Fruit fly (Drosophila melanogaster) whole organism, wandering third instar larva: Measurements from ENCODE around the gene sip3.

Experiments
- Abd-B ChIP-seq: fragments of >200 bp; optimal IDR thresholded peaks from 2 replicates; lab custom pipeline; 2017; ENCODE audit warnings: missing biosample characterization, missing genetic modification characterization
- CG32264 ChIP-seq: fragments of 200-800 bp; sonication (Bioruptor generic); optimal IDR thresholded peaks from 2 replicates; lab custom pipeline; 2016; ENCODE audit warnings: missing biosample characterization, missing genetic modification characterization
- CrebA ChIP-seq: fragments of 200-800 bp; sonication (Bioruptor generic); optimal IDR thresholded peaks from 2 replicates; lab custom pipeline; 2016; ENCODE audit warnings: missing biosample characterization, mild to moderate bottlenecking, missing genetic modification characterization, borderline replicate concordance
- Dfd ChIP-seq: fragments of >200 bp; optimal IDR thresholded peaks from 2 replicates; lab custom pipeline; 2017; ENCODE audit warnings: missing biosample characterization, missing genetic modification characterization
- Dif ChIP-seq: fragments of 200-275, 200-300 bp; sonication (Bioruptor generic); optimal IDR thresholded peaks from 2 replicates; lab custom pipeline; 2018; ENCODE audit warnings: missing biosample characterization, missing genetic modification characterization; ENCODE audit not compliant: partially characterized antibody
- HLH106 ChIP-seq: fragments of 200-800 bp; optimal IDR thresholded peaks from 3 replicates; lab custom pipeline; 2019; ENCODE audit warnings: missing biosample characterization, mild to moderate bottlenecking, missing genetic modification characterization, moderate library complexity
- Hr78 ChIP-seq: fragments of >200 bp; optimal IDR thresholded peaks from 2 replicates; lab custom pipeline; 2017; ENCODE audit warnings: missing biosample characterization, missing genetic modification characterization
- Hr83 ChIP-seq: fragments of 200-300 bp; sonication (Bioruptor generic); optimal IDR thresholded peaks from 2 replicates; lab custom pipeline; 2016; ENCODE audit warnings: missing biosample characterization, mild to moderate bottlenecking, missing genetic modification characterization, moderate library complexity; ENCODE audit not compliant: poor library complexity, severe bottlenecking
- Jra ChIP-seq: sonication (Bioruptor generic); optimal IDR thresholded peaks from 2 replicates; lab custom pipeline; 2016; ENCODE audit warnings: missing biosample characterization, missing genetic modification characterization
- Myc ChIP-seq: fragments of >200 bp; optimal IDR thresholded peaks from 2 replicates; lab custom pipeline; 2017
- N ChIP-seq: fragments of >200 bp; optimal IDR thresholded peaks from 2 replicates; lab custom pipeline; 2018; ENCODE audit warnings: missing biosample characterization, missing external identifiers, missing genetic modification characterization
- Rel ChIP-seq, 2 experiments: fragments of 200-800 bp; sonication (Bioruptor generic) in 1 of 2; optimal IDR thresholded peaks; 2 replicates in 1 of 2; 3 replicates in 1 of 2; lab custom pipeline; 2016 to 2019; ENCODE audit warnings: mild to moderate bottlenecking in 2 of 2, missing biosample characterization in 2 of 2, missing genetic modification characterization in 2 of 2, moderate library complexity in 1 of 2
- Vsx2 ChIP-seq: fragments of 200-300, 225-300 bp; sonication (Bioruptor generic); optimal IDR thresholded peaks from 2 replicates; lab custom pipeline; 2018; ENCODE audit warnings: missing biosample characterization, missing genetic modification characterization; ENCODE audit not compliant: partially characterized antibody
- br ChIP-seq: fragments of 200-800 bp; sonication (Bioruptor generic); optimal IDR thresholded peaks from 2 replicates; lab custom pipeline; 2016; ENCODE audit warnings: missing biosample characterization, missing genetic modification characterization
- brk ChIP-seq: fragments of 200-800 bp; sonication (Bioruptor generic); optimal IDR thresholded peaks from 2 replicates; lab custom pipeline; 2016; ENCODE audit warnings: missing biosample characterization, mild to moderate bottlenecking, missing genetic modification characterization
- dmrt93B ChIP-seq: fragments of 200-800 bp; sonication (Bioruptor generic); optimal IDR thresholded peaks from 2 replicates; lab custom pipeline; 2018; ENCODE audit warnings: missing biosample characterization, mild to moderate bottlenecking, missing genetic modification characterization
- dsf ChIP-seq: sonication (Bioruptor generic); optimal IDR thresholded peaks from 2 replicates; lab custom pipeline; 2016; ENCODE audit warnings: missing biosample characterization, missing genetic modification characterization, borderline replicate concordance
- ey ChIP-seq: fragments of 200-800 bp; sonication (Bioruptor generic); optimal IDR thresholded peaks from 2 replicates; lab custom pipeline; 2016; ENCODE audit warnings: missing biosample characterization, missing genetic modification characterization
- foxo ChIP-seq, 2 experiments: fragments of 200-800 bp; sonication (Bioruptor generic); optimal IDR thresholded peaks; 2 replicates in 1 of 2; 3 replicates in 1 of 2; lab custom pipeline; 2016 to 2017; ENCODE audit warnings: missing biosample characterization in 2 of 2, missing genetic modification characterization in 2 of 2
- fru ChIP-seq: fragments of 200-800 bp; sonication (Bioruptor generic); optimal IDR thresholded peaks from 3 replicates; lab custom pipeline; 2016; ENCODE audit warnings: missing biosample characterization, mild to moderate bottlenecking, missing genetic modification characterization
- h ChIP-seq: fragments of 200-800 bp; sonication (Bioruptor generic); optimal IDR thresholded peaks from 3 replicates; lab custom pipeline; 2016; ENCODE audit warnings: missing biosample characterization, mild to moderate bottlenecking, missing genetic modification characterization
- jim ChIP-seq: fragments of 175-275, 200-325 bp; sonication (Bioruptor generic); optimal IDR thresholded peaks from 2 replicates; lab custom pipeline; 2016; ENCODE audit warnings: missing biosample characterization, mild to moderate bottlenecking, missing genetic modification characterization
- pan ChIP-seq: fragments of >200 bp; optimal IDR thresholded peaks from 2 replicates; lab custom pipeline; 2017
- rgr ChIP-seq: fragments of 200-800 bp; sonication (Bioruptor generic); optimal IDR thresholded peaks from 3 replicates; lab custom pipeline; 2016; ENCODE audit warnings: missing biosample characterization, mild to moderate bottlenecking, missing genetic modification characterization
- sv ChIP-seq: fragments of 200-800 bp; sonication (Bioruptor generic); optimal IDR thresholded peaks from 3 replicates; lab custom pipeline; 2016; ENCODE audit warnings: missing biosample characterization, missing genetic modification characterization
- usp ChIP-seq: fragments of >200 bp; optimal IDR thresholded peaks from 2 replicates; lab custom pipeline; 2017; ENCODE audit warnings: missing biosample characterization, missing genetic modification characterization
- woc ChIP-seq: sonication (Bioruptor generic); optimal IDR thresholded peaks from 2 replicates; lab custom pipeline; 2016; ENCODE audit warnings: missing biosample characterization, mild to moderate bottlenecking, missing genetic modification characterization

sip3 gene

DNA sequence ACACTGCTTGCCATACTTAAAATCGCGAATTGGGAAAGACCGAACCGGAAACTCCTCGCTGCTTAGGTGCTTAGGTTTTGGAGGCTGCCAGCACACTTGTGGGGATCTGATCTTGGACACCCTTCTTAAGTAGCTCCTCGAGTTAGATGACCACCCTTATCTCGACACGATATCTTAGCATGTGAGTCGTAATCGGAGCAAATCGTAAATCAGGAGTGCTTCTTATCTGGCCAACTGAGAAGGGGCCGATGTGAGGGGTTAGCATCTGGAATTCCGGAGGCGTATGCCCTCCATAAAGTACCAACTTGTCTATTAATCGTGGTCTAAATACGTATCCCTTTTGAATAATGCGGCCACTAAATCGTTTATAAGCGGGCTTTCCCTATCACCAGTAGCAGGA, 17.4 kb upstream of the sip3 start, which contains the start of gene salt:
Gene salt, minus strand, starts transcription at position 101 of the 400 bp plus-strand sequence.
- TF ChIP-seq Rel (GFP tag; optimal IDR thresholded peaks at IDR 0.05; lab: Kevin White, UChicago) (no peak), Rel (tag; optimal IDR thresholded peaks at IDR 0.05; lab: Kevin White, UChicago) (no peak), Jra (no peak), h (GFP tag; lab: Kevin White, UChicago) (no peak), N (GFP tag; lab: Kevin White, UChicago) (no peak), Vsx2 (GFP tag; lab: Kevin White, UChicago) (no peak), Dfd (GFP tag; lab: Kevin White, UChicago) (no peak), Hr78 (no peak), usp (GFP tag; lab: Kevin White, UChicago) (no peak), pan (lab: Kevin White, UChicago) (no peak), Myc (lab: Kevin White, UChicago) (no peak), dmrt93B (GFP tag; lab: Kevin White, UChicago) (no peak)

dm6 chr3R:31758587-31759167, 13.3 kb upstream of the sip3 start, which contains the start of gene CG2187:
TSS of gene CG2187 (minus strand) at chr3R:31758637.
- TF ChIP-seq brk (no peak), Hr83 (GFP tag; lab: Kevin White, UChicago) (peak; percentile 35)

dm6 chr3R:31761529-31762009, 10.4 kb upstream of the sip3 start, which contains the start of gene Smvt:
TSS of gene Smvt (minus strand) at chr3R:31761579.
- TF ChIP-seq br (GFP tag; lab: Kevin White, UChicago) = no peak
- no peak for TF ChIP-seq Dif (GFP tag; lab: Kevin White, UChicago)
- TF ChIP-seq rgr (GFP tag; lab: Kevin White, UChicago) = no peak
- no peak for TF ChIP-seq CrebA (GFP tag; lab: Kevin White, UChicago)
- TF ChIP-seq Jra = no peak
- TF ChIP-seq, all 38 proteins: peak for 0

- TF ChIP-seq foxo (GFP tag; optimal IDR thresholded peaks at IDR 0.05; lab: Kevin White, UChicago) (no peak), rgr (GFP tag; lab: Kevin White, UChicago) (no peak), Vsx2 (GFP tag; lab: Kevin White, UChicago) (no peak), HLH106 (tag; lab: Kevin White, UChicago) (no peak), fru (GFP tag; lab: Kevin White, UChicago) (peak; percentile 4)
Measured at dm6 chr3R:31762672-31763071, 9.3 kb upstream of the sip3 start.

dm6 chr3R:31764672-31765071, 7.3 kb upstream of the sip3 start, which contains the start of gene CG2150:
TSS of gene CG2150 (minus strand) at chr3R:31764772.
- TF ChIP-seq dmrt93B (GFP tag; lab: Kevin White, UChicago) (no peak), sv (GFP tag; lab: Kevin White, UChicago) (no peak), ey (GFP tag; lab: Kevin White, UChicago) (no peak), Abd-B (no peak), dsf (no peak), fru (GFP tag; lab: Kevin White, UChicago) (no peak), woc (GFP tag; lab: Kevin White, UChicago) (no peak), HLH106 (tag; lab: Kevin White, UChicago) (no peak), brk (no peak), Hr78 (no peak), h (GFP tag; lab: Kevin White, UChicago) (no peak), foxo (GFP tag; optimal IDR thresholded peaks at IDR 0.05; lab: Kevin White, UChicago) (no peak), CG32264 (GFP tag; lab: Kevin White, UChicago) (no peak), br (GFP tag; lab: Kevin White, UChicago) (no peak)

- TF ChIP-seq Dfd (GFP tag; lab: Kevin White, UChicago) = peak; percentile 99
- TF ChIP-seq jim (GFP tag; lab: Kevin White, UChicago) = no peak
Measured at dm6 chr3R:31765145-31765544, 6.9 kb upstream of the sip3 start.
